Fruit fly (Drosophila melanogaster) whole organism, wandering third instar larva: ENCODE measurements around the gene Gyc76C.
"Not testable (repeated sequence)": the region's sequence is repeated elsewhere in the genome, so short reads cannot be mapped to it uniquely, and the experiment has no call there.

Source experiments
- CG32264 ChIP-seq: fragments of 200-800 bp; sonication (Bioruptor generic); optimal IDR thresholded peaks from 2 replicates; lab custom pipeline; 2016; ENCODE audit warnings: missing biosample characterization, missing genetic modification characterization
- CG9705 ChIP-seq: fragments of 200-800 bp; sonication (Bioruptor generic); optimal IDR thresholded peaks from 2 replicates; lab custom pipeline; 2018; ENCODE audit warnings: missing biosample characterization, mild to moderate bottlenecking, missing genetic modification characterization
- CrebA ChIP-seq: fragments of 200-800 bp; sonication (Bioruptor generic); optimal IDR thresholded peaks from 2 replicates; lab custom pipeline; 2016; ENCODE audit warnings: missing biosample characterization, mild to moderate bottlenecking, missing genetic modification characterization, borderline replicate concordance
- Dfd ChIP-seq: fragments of >200 bp; optimal IDR thresholded peaks from 2 replicates; lab custom pipeline; 2017; ENCODE audit warnings: missing biosample characterization, missing genetic modification characterization
- GATAd ChIP-seq: sonication (Bioruptor generic); optimal IDR thresholded peaks from 2 replicates; lab custom pipeline; 2016; ENCODE audit warnings: missing biosample characterization, missing genetic modification characterization
- HLH106 ChIP-seq: fragments of 200-800 bp; optimal IDR thresholded peaks from 3 replicates; lab custom pipeline; 2019; ENCODE audit warnings: missing biosample characterization, mild to moderate bottlenecking, missing genetic modification characterization, moderate library complexity
- Hr78 ChIP-seq: fragments of >200 bp; optimal IDR thresholded peaks from 2 replicates; lab custom pipeline; 2017; ENCODE audit warnings: missing biosample characterization, missing genetic modification characterization
- Hr83 ChIP-seq: fragments of 200-300 bp; sonication (Bioruptor generic); optimal IDR thresholded peaks from 2 replicates; lab custom pipeline; 2016; ENCODE audit warnings: missing biosample characterization, mild to moderate bottlenecking, missing genetic modification characterization, moderate library complexity; ENCODE audit not compliant: poor library complexity, severe bottlenecking
- Myc ChIP-seq: fragments of >200 bp; optimal IDR thresholded peaks from 2 replicates; lab custom pipeline; 2017
- OdsH ChIP-seq: fragments of 200-800 bp; sonication (Bioruptor generic); optimal IDR thresholded peaks from 2 replicates; lab custom pipeline; 2016; ENCODE audit warnings: missing biosample characterization, mild to moderate bottlenecking, missing genetic modification characterization
- Rel ChIP-seq, 2 experiments: fragments of 200-800 bp; sonication (Bioruptor generic) in 1 of 2; optimal IDR thresholded peaks; 2 replicates in 1 of 2; 3 replicates in 1 of 2; lab custom pipeline; 2016 to 2019; ENCODE audit warnings: mild to moderate bottlenecking in 2 of 2, missing biosample characterization in 2 of 2, missing genetic modification characterization in 2 of 2, moderate library complexity in 1 of 2
- Sp1 ChIP-seq: fragments of 200-800 bp; sonication (Bioruptor generic); optimal IDR thresholded peaks from 3 replicates; lab custom pipeline; 2019; ENCODE audit warnings: missing biosample characterization, mild to moderate bottlenecking, missing genetic modification characterization, moderate library complexity
- Vsx2 ChIP-seq: fragments of 200-300, 225-300 bp; sonication (Bioruptor generic); optimal IDR thresholded peaks from 2 replicates; lab custom pipeline; 2018; ENCODE audit warnings: missing biosample characterization, missing genetic modification characterization; ENCODE audit not compliant: partially characterized antibody
- brk ChIP-seq: fragments of 200-800 bp; sonication (Bioruptor generic); optimal IDR thresholded peaks from 2 replicates; lab custom pipeline; 2016; ENCODE audit warnings: missing biosample characterization, mild to moderate bottlenecking, missing genetic modification characterization
- dl ChIP-seq, 2 experiments: fragments of 175-275, 200-275 bp in 1 of 2; fragments of 200-275 bp in 1 of 2; sonication (Bioruptor generic); optimal IDR thresholded peaks; lab custom pipeline; 2018; ENCODE audit warnings: mild to moderate bottlenecking in 2 of 2, missing biosample characterization in 2 of 2, missing genetic modification characterization in 2 of 2, moderate library complexity in 2 of 2; ENCODE audit not compliant: partially characterized antibody in 2 of 2, insufficient read depth in 1 of 2
- dmrt93B ChIP-seq: fragments of 200-800 bp; sonication (Bioruptor generic); optimal IDR thresholded peaks from 2 replicates; lab custom pipeline; 2018; ENCODE audit warnings: missing biosample characterization, mild to moderate bottlenecking, missing genetic modification characterization
- dsf ChIP-seq: sonication (Bioruptor generic); optimal IDR thresholded peaks from 2 replicates; lab custom pipeline; 2016; ENCODE audit warnings: missing biosample characterization, missing genetic modification characterization, borderline replicate concordance
- ey ChIP-seq: fragments of 200-800 bp; sonication (Bioruptor generic); optimal IDR thresholded peaks from 2 replicates; lab custom pipeline; 2016; ENCODE audit warnings: missing biosample characterization, missing genetic modification characterization
- foxo ChIP-seq, 2 experiments: fragments of 200-800 bp; sonication (Bioruptor generic); optimal IDR thresholded peaks; 2 replicates in 1 of 2; 3 replicates in 1 of 2; lab custom pipeline; 2016 to 2017; ENCODE audit warnings: missing biosample characterization in 2 of 2, missing genetic modification characterization in 2 of 2
- fru ChIP-seq: fragments of 200-800 bp; sonication (Bioruptor generic); optimal IDR thresholded peaks from 3 replicates; lab custom pipeline; 2016; ENCODE audit warnings: missing biosample characterization, mild to moderate bottlenecking, missing genetic modification characterization
- h ChIP-seq: fragments of 200-800 bp; sonication (Bioruptor generic); optimal IDR thresholded peaks from 3 replicates; lab custom pipeline; 2016; ENCODE audit warnings: missing biosample characterization, mild to moderate bottlenecking, missing genetic modification characterization
- jim ChIP-seq: fragments of 175-275, 200-325 bp; sonication (Bioruptor generic); optimal IDR thresholded peaks from 2 replicates; lab custom pipeline; 2016; ENCODE audit warnings: missing biosample characterization, mild to moderate bottlenecking, missing genetic modification characterization
- sage ChIP-seq: fragments of 200-800 bp; sonication (Bioruptor generic); optimal IDR thresholded peaks from 2 replicates; lab custom pipeline; 2016; ENCODE audit warnings: missing biosample characterization, mild to moderate bottlenecking, missing genetic modification characterization
- sv ChIP-seq: fragments of 200-800 bp; sonication (Bioruptor generic); optimal IDR thresholded peaks from 3 replicates; lab custom pipeline; 2016; ENCODE audit warnings: missing biosample characterization, missing genetic modification characterization
- tai ChIP-seq: sonication (Bioruptor generic); optimal IDR thresholded peaks from 2 replicates; lab custom pipeline; 2016; ENCODE audit warnings: missing biosample characterization, missing genetic modification characterization
- woc ChIP-seq: sonication (Bioruptor generic); optimal IDR thresholded peaks from 2 replicates; lab custom pipeline; 2016; ENCODE audit warnings: missing biosample characterization, mild to moderate bottlenecking, missing genetic modification characterization

The Gyc76C gene

dm6 chr3L:19778530-19778929 lies 14.8 kb downstream of the Gyc76C start:
- TF ChIP-seq h (GFP tag; lab: Kevin White, UChicago): no peak
- TF ChIP-seq fru (GFP tag; lab: Kevin White, UChicago): no peak
- no peak for TF ChIP-seq GATAd (GFP tag; lab: Kevin White, UChicago)
- no peak for TF ChIP-seq sv
- no peak for TF ChIP-seq Rel (GFP tag; optimal IDR thresholded peaks at IDR 0.05; lab: Kevin White, UChicago)
- no peak for TF ChIP-seq Rel (tag; optimal IDR thresholded peaks at IDR 0.05; lab: Kevin White, UChicago)
- TF ChIP-seq woc (GFP tag; lab: Kevin White, UChicago): no peak
- TF ChIP-seq CG32264 (GFP tag; lab: Kevin White, UChicago): no peak
- no peak for TF ChIP-seq Hr78 (GFP tag; lab: Kevin White, UChicago)
- no peak for TF ChIP-seq dl (GFP tag; optimal IDR thresholded peaks at IDR 0.05; lab: Kevin White, UChicago; ENCODE audit: insufficient read depth in 1 of 2, partially characterized antibody in 2 of 2)
- TF ChIP-seq OdsH (GFP tag; lab: Kevin White, UChicago): no peak
- TF ChIP-seq dsf (GFP tag; lab: Kevin White, UChicago): no peak
- TF ChIP-seq HLH106: no peak
- TF ChIP-seq jim (GFP tag; lab: Kevin White, UChicago): no peak
- no peak for TF ChIP-seq Myc (lab: Kevin White, UChicago)
- TF ChIP-seq tai (GFP tag; lab: Kevin White, UChicago): no peak
- TF ChIP-seq CG9705 (GFP tag; lab: Kevin White, UChicago): no peak

- TF ChIP-seq tai (GFP tag; lab: Kevin White, UChicago) (peak; percentile 34), Vsx2 (peak; percentile 66), CrebA (GFP tag; lab: Kevin White, UChicago) (peak; percentile 36), sv (no peak), Myc (lab: Kevin White, UChicago) (no peak), h (GFP tag; lab: Kevin White, UChicago) (peak; percentile 11), Rel (GFP tag; optimal IDR thresholded peaks at IDR 0.05; lab: Kevin White, UChicago) (no peak), Rel (tag; optimal IDR thresholded peaks at IDR 0.05; lab: Kevin White, UChicago) (peak; percentile 24), Sp1 (no peak), Hr78 (GFP tag; lab: Kevin White, UChicago) (no peak), brk (GFP tag; lab: Kevin White, UChicago) (peak; percentile 28)
Observed at dm6 chr3L:19777279-19777960, 15.9 kb downstream of the Gyc76C start.

- TF ChIP-seq HLH106; foxo (GFP tag; optimal IDR thresholded peaks at IDR 0.05; lab: Kevin White, UChicago); woc (GFP tag; lab: Kevin White, UChicago): not testable (repeated sequence)
Observed at dm6 chr3L:19760109-19760508, 33.3 kb downstream of the Gyc76C start, which contains the start of gene Vtld. Gene Vtld (plus strand): TSS chr3L:19760409.

dm6 chr3L:19749644-19750043 lies 43.7 kb downstream of the Gyc76C start, which contains the start of gene CG42638:
Gene CG42638 (minus strand): TSS chr3L:19749744.
- not testable (repeated sequence) for TF ChIP-seq dmrt93B; Sp1; dl (GFP tag; optimal IDR thresholded peaks at IDR 0.05; lab: Kevin White, UChicago; ENCODE audit: insufficient read depth in 1 of 2, partially characterized antibody in 2 of 2)

- not testable (repeated sequence) for TF ChIP-seq Rel (GFP tag; optimal IDR thresholded peaks at IDR 0.05; lab: Kevin White, UChicago); Rel (tag; optimal IDR thresholded peaks at IDR 0.05; lab: Kevin White, UChicago); sage; Hr83 (GFP tag; lab: Kevin White, UChicago)
- TF ChIP-seq, all 38 proteins: peak for 0; not testable (repeated sequence) for 38
Observed at dm6 chr3L:19728694-19729093, 64.7 kb downstream of the Gyc76C start, which contains the start of gene CG42529. Gene CG42529 (plus strand): TSS chr3L:19728994.

- not testable (repeated sequence) for TF ChIP-seq GATAd (GFP tag; lab: Kevin White, UChicago); Dfd; ey (GFP tag; lab: Kevin White, UChicago)
Observed at dm6 chr3L:19718228-19718627, 75.1 kb downstream of the Gyc76C start, which contains the start of gene Trpml. Gene Trpml (minus strand): TSS chr3L:19718328.
